Fruit fly (Drosophila melanogaster): ENCODE measurements around the gene Cyp6d5.

Gene Cyp6d5

DNA sequence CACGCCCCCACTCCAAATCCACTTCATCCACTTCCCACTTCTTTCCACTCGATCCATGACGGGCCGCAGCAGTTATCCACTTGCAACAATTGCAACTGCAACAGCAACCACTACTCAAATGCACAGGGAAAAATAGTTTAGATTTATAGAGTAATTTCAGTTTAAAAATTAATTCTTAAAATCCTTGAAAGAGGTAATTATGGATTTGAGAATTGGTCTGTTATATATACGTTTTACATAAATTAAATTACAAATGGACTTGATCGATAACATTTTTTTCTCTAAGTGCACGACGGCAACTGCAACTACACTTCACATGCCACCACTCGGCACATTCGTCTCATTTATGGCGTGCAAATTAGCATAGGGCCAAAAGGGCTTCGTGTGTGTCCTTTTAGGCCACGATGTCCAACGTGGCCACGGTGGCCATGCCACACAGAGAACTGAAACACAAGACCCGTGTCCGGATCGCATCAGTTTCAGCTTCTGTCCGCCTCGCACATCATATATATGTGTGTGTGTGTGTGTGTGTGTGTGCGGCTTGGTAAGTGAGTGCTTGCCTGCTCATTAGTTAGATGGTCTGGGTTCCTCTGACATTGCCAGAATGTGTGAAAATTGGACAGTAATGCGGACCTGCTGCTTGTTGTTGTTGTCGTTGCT lies 44.0 kb upstream of the Cyp6d5 start (continued):
- TF ChIP-seq Atf6 (GFP tag; IDR thresholded peaks at IDR 0.05) (peak; percentile 48; the same call in 1 of the 2 replicates), CG14667 (GFP tag; IDR thresholded peaks at IDR 0.05) (peak; percentile 31; the same call in 1 of the 2 replicates), ase (GFP tag; IDR thresholded peaks at IDR 0.05) (peak; percentile 62; the same call in 2 of the 3 replicates), peb (GFP tag; IDR thresholded peaks at IDR 0.05) (0 out of 2 replicates have a peak, but pooled peaks have one; percentile 41), CG8089 (GFP tag; optimal IDR thresholded peaks at IDR 0.05) (peak; percentile 57), dmrt99B (tag; optimal IDR thresholded peaks at IDR 0.05) (peak; percentile 76), mld (GFP tag; IDR thresholded peaks at IDR 0.05; ENCODE audit: partially characterized antibody) (no peak), CG15601 (tag; optimal IDR thresholded peaks at IDR 0.05) (peak; percentile 47), Pdp1 (GFP tag; optimal IDR thresholded peaks at IDR 0.05) (peak; percentile 47 to 77), CG17328 (GFP tag; IDR thresholded peaks at IDR 0.05) (peak; percentile 84), Rx (GFP tag; IDR thresholded peaks at IDR 0.05) (0 out of 2 replicates have a peak, but pooled peaks have one; percentile 22), zen (tag; optimal IDR thresholded peaks at IDR 0.05) (peak; percentile 96), Hey (tag; optimal IDR thresholded peaks at IDR 0.05) (no peak), ci (GFP tag; IDR thresholded peaks at IDR 0.05) (peak; percentile 78), CG7556 (GFP tag; optimal IDR thresholded peaks at IDR 0.05) (peak; percentile 76), CG9876 (GFP tag; optimal IDR thresholded peaks at IDR 0.05) (no peak), jing (GFP tag; optimal IDR thresholded peaks at IDR 0.05) (peak; percentile 39), sr (GFP tag; IDR thresholded peaks at IDR 0.05) (no peak), CG18764 (GFP tag; optimal IDR thresholded peaks at IDR 0.05) (peak; percentile 19), inv (GFP tag; IDR thresholded peaks at IDR 0.05; ENCODE audit: partially characterized antibody) (no peak), HmgZ (tag; optimal IDR thresholded peaks at IDR 0.05) (peak; percentile 44), CG31224 (GFP tag; IDR thresholded peaks at IDR 0.05) (no peak), hb (GFP tag; IDR thresholded peaks at IDR 0.05; ENCODE audit: partially characterized antibody) (no peak), otp (GFP tag; IDR thresholded peaks at IDR 0.05) (peak; percentile 47; the same call in 2 of the 3 replicates), CG1792 (GFP tag; optimal IDR thresholded peaks at IDR 0.05) (peak; percentile 48), CG10654 (GFP tag; optimal IDR thresholded peaks at IDR 0.05) (peak; percentile 60), HLHmδ (GFP tag; optimal IDR thresholded peaks at IDR 0.05) (no peak), dan (GFP tag; IDR thresholded peaks at IDR 0.05) (peak; percentile 36; the same call in 1 of the 2 replicates), Xrp1 (GFP tag; IDR thresholded peaks at IDR 0.05) (peak; percentile 89), CG6765 (GFP tag; optimal IDR thresholded peaks at IDR 0.05) (no peak), bigmax (GFP tag; optimal IDR thresholded peaks at IDR 0.05) (no peak), crol (GFP tag; IDR thresholded peaks at IDR 0.05) (no peak), tin (GFP tag; optimal IDR thresholded peaks at IDR 0.05) (peak; percentile 75), CG7357 (GFP tag; IDR thresholded peaks at IDR 0.05) (0 out of 3 replicates have a peak, but pooled peaks have one; percentile 53), Ravus (GFP tag; IDR thresholded peaks at IDR 0.05) (no peak), Eip74EF (GFP tag; optimal IDR thresholded peaks at IDR 0.05) (peak in 1 of 2 experiments; percentile 30), gsb-n (tag; optimal IDR thresholded peaks at IDR 0.05) (peak; percentile 82), luna (GFP tag; optimal IDR thresholded peaks at IDR 0.05) (no peak), CG10274 (GFP tag; optimal IDR thresholded peaks at IDR 0.05) (no peak), zfh2 (GFP tag; optimal IDR thresholded peaks at IDR 0.05) (no peak), CG10321 (GFP tag; IDR thresholded peaks at IDR 0.05) (no peak), pfk (GFP tag; optimal IDR thresholded peaks at IDR 0.05) (peak; percentile 52), CG13894 (tag; optimal IDR thresholded peaks at IDR 0.05) (no peak), ap (GFP tag; IDR thresholded peaks at IDR 0.05) (no peak), ab (GFP tag; optimal IDR thresholded peaks at IDR 0.05) (no peak), CG11456 (GFP tag; IDR thresholded peaks at IDR 0.05) (peak; percentile 44; the same call in 1 of the 3 replicates), gem (tag; optimal IDR thresholded peaks at IDR 0.05) (peak; percentile 89), Jarid2 (GFP tag; optimal IDR thresholded peaks at IDR 0.05) (peak; percentile 29), Ssrp (tag; optimal IDR thresholded peaks at IDR 0.05) (peak; percentile 74)

All from whole organism, embryonic.